Worm (Caenorhabditis elegans): ENCODE data around the gene C25G4.17.

Gene C25G4.17

ce11 chrIV:12404137-12404536 lies 37.7 kb upstream of the C25G4.17 start, which contains the start of gene gex-3:
gex-3 (plus strand) TSS chrIV:12404431.
- TF ChIP-seq mdl-1 (tag; optimal IDR thresholded peaks at IDR 0.05) (peak in 1 of 2 experiments; percentile 75), ceh-88 (GFP tag; IDR thresholded peaks at IDR 0.05) (no peak), tbx-2 (tag; optimal IDR thresholded peaks at IDR 0.05) (peak; percentile 78), fkh-4 (tag; optimal IDR thresholded peaks at IDR 0.05; ENCODE audit: borderline replicate concordance) (no peak), isw-1 (GFP tag; IDR thresholded peaks at IDR 0.05) (peak; percentile 80), sptf-1 (tag; optimal IDR thresholded peaks at IDR 0.05) (no peak), pax-3 (tag; optimal IDR thresholded peaks at IDR 0.05) (peak; percentile 28), Y116A8C.19 (tag; optimal IDR thresholded peaks at IDR 0.05; ENCODE audit: borderline replicate concordance) (no peak), hlh-4 (tag; optimal IDR thresholded peaks at IDR 0.05) (no peak), vab-15 (tag; optimal IDR thresholded peaks at IDR 0.05) (peak; percentile 88), ztf-4 (tag; optimal IDR thresholded peaks at IDR 0.05) (peak; percentile 26), hlh-17 (GFP tag; optimal IDR thresholded peaks at IDR 0.05; ENCODE audit: borderline replicate concordance) (no peak), aly-2 (tag; optimal IDR thresholded peaks at IDR 0.05) (peak; percentile 61), ces-1 (GFP tag; optimal IDR thresholded peaks at IDR 0.05) (peak; percentile 89), nhr-77 (tag; optimal IDR thresholded peaks at IDR 0.05) (peak; percentile 81), lin-13 (GFP tag; optimal IDR thresholded peaks at IDR 0.05) (peak; percentile 89), C34B4.2 (tag; optimal IDR thresholded peaks at IDR 0.05) (no peak), lin-35 (GFP tag; optimal IDR thresholded peaks at IDR 0.05) (peak; percentile 96 to 99), nhr-90 (tag; optimal IDR thresholded peaks at IDR 0.05; ENCODE audit: poor library complexity) (peak; percentile 78), elt-3 (tag; optimal IDR thresholded peaks at IDR 0.05) (peak in 2 of 6 experiments; percentile 5 to 48), lin-39 (tag; optimal IDR thresholded peaks at IDR 0.05) (peak; percentile 33), nhr-47 (tag; optimal IDR thresholded peaks at IDR 0.05) (peak; percentile 83), pqm-1 (tag; optimal IDR thresholded peaks at IDR 0.05) (no peak), ztf-11 (tag; optimal IDR thresholded peaks at IDR 0.05) (peak in 1 of 2 experiments; percentile 59), snpc-4 (tag; optimal IDR thresholded peaks at IDR 0.05) (peak; percentile 67), dpl-1 (GFP tag; optimal IDR thresholded peaks at IDR 0.05) (peak; percentile 93 to 96 (median 96)), nhr-11 (tag; optimal IDR thresholded peaks at IDR 0.05) (no peak), skn-1 (tag; optimal IDR thresholded peaks at IDR 0.05) (peak; percentile 83), fos-1 (tag; optimal IDR thresholded peaks at IDR 0.05) (peak; percentile 79), egl-27 (tag; optimal IDR thresholded peaks at IDR 0.05) (no peak), xbp-1 (tag; optimal IDR thresholded peaks at IDR 0.05) (peak; percentile 81), nhr-12 (tag; optimal IDR thresholded peaks at IDR 0.05) (no peak), ceh-90 (tag; optimal IDR thresholded peaks at IDR 0.05) (peak; percentile 15), snu-23 (GFP tag; optimal IDR thresholded peaks at IDR 0.05) (peak; percentile 88), tlp-1 (tag; optimal IDR thresholded peaks at IDR 0.05) (no peak), nhr-20 (tag; optimal IDR thresholded peaks at IDR 0.05) (peak; percentile 77), C16A3.4 (tag; optimal IDR thresholded peaks at IDR 0.05) (peak; percentile 96), zag-1 (tag; optimal IDR thresholded peaks at IDR 0.05) (peak; percentile 19), nhr-71 (tag; optimal IDR thresholded peaks at IDR 0.05) (peak; percentile 87), grh-1 (GFP tag; IDR thresholded peaks at IDR 0.05) (peak; percentile 64), ets-5 (GFP tag; IDR thresholded peaks at IDR 0.05) (no peak), mep-1 (tag; optimal IDR thresholded peaks at IDR 0.05) (peak; percentile 89), nhr-19 (GFP tag; conservative IDR thresholded peaks at IDR 0.05) (peak; percentile 72), lin-14 (GFP tag; optimal IDR thresholded peaks at IDR 0.05) (peak; percentile 85), nhr-85 (tag) (peak; percentile 86), nhr-237 (tag; optimal IDR thresholded peaks at IDR 0.05) (peak; percentile 16), lsy-2 (tag; optimal IDR thresholded peaks at IDR 0.05) (peak; percentile 92 to 96), fkh-8 (tag; optimal IDR thresholded peaks at IDR 0.05) (peak; percentile 73), F16B12.6 (tag; optimal IDR thresholded peaks at IDR 0.05) (peak; percentile 53), mef-2 (tag; optimal IDR thresholded peaks at IDR 0.05) (no peak), rnt-1 (tag; optimal IDR thresholded peaks at IDR 0.05) (peak; percentile 87), efl-3 (GFP tag; optimal IDR thresholded peaks at IDR 0.05) (no peak), unc-130 (tag; optimal IDR thresholded peaks at IDR 0.05) (peak; percentile 84)
